Fruit fly (Drosophila melanogaster): ENCODE data around the gene CG3557.

Gene CG3557

DNA sequence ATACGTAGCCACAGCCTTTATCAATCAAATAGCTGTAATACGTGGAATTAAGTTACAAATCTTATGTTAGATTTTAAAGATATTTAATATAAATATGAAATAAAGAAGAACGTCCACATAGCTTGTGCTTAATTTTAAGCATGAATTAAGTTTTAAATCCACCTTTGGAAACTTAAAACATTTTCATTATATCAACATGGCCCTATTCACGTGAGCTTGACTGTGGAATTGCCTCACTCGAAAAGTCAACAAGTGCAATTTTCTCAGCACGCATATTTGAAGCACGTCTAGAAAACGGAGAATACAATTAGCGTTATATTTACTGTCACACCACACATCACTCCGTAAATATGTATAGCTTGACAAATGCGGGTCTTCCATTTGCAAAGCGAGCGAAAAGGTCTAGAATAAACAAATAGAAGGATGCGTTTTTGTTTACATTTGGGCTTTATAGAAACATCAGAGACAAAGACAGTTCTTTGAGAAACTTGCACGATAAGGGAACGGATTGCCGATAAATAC, 21.9 kb downstream of the CG3557 start (continued):
- TF ChIP-seq gsb-n (tag; optimal IDR thresholded peaks at IDR 0.05) (peak; percentile 94), CG3726 (GFP tag; IDR thresholded peaks at IDR 0.05) (peak; percentile 83; the same call in 2 of the 3 replicates), CkIIα-i1 (GFP tag; IDR thresholded peaks at IDR 0.05) (no peak), dati (GFP tag; IDR thresholded peaks at IDR 0.05) (peak; percentile 53; the same call in 1 of the 2 replicates), croc (GFP tag; conservative IDR thresholded peaks at IDR 0.05) (peak; percentile 73), hb (GFP tag; IDR thresholded peaks at IDR 0.05; ENCODE audit: partially characterized antibody) (no peak), dysf (GFP tag; IDR thresholded peaks at IDR 0.05) (peak; percentile 85), ash1 (GFP tag; optimal IDR thresholded peaks at IDR 0.05) (no peak), crp (GFP tag; optimal IDR thresholded peaks at IDR 0.05) (peak in 1 of 2 experiments; percentile 64), row (GFP tag; IDR thresholded peaks at IDR 0.05) (peak; percentile 92), CG10543 (GFP tag; optimal IDR thresholded peaks at IDR 0.05) (peak; percentile 86), D19A (tag; optimal IDR thresholded peaks at IDR 0.05) (peak; percentile 90), rib (GFP tag; IDR thresholded peaks at IDR 0.05) (no peak), CG16863 (GFP tag; optimal IDR thresholded peaks at IDR 0.05) (peak; percentile 18), gfzf (GFP tag; optimal IDR thresholded peaks at IDR 0.05) (no peak), CG12659 (GFP tag; optimal IDR thresholded peaks at IDR 0.05) (peak; percentile 90), Dfd (GFP tag; optimal IDR thresholded peaks at IDR 0.05) (no peak), Stat92E (GFP tag; optimal IDR thresholded peaks at IDR 0.05) (peak in 1 of 3 experiments; percentile 17), CG42726 (GFP tag; IDR thresholded peaks at IDR 0.05; ENCODE audit: partially characterized antibody) (no peak), CG4424 (GFP tag; optimal IDR thresholded peaks at IDR 0.05) (peak; percentile 84), CG14050 (GFP tag; IDR thresholded peaks at IDR 0.05) (peak; percentile 84), tll (GFP tag; optimal IDR thresholded peaks at IDR 0.05) (peak in 1 of 2 experiments; percentile 44), CG8089 (GFP tag; optimal IDR thresholded peaks at IDR 0.05) (peak; percentile 45), Pdp1 (GFP tag; optimal IDR thresholded peaks at IDR 0.05) (peak; percentile 71 to 72), CG4854 (GFP tag; optimal IDR thresholded peaks at IDR 0.05) (peak; percentile 67), CG15601 (tag; optimal IDR thresholded peaks at IDR 0.05) (peak; percentile 92), CG8478 (optimal IDR thresholded peaks at IDR 0.05) (no peak), CG6654 (GFP tag; optimal IDR thresholded peaks at IDR 0.05) (peak; percentile 58), Sox102F (GFP tag; optimal IDR thresholded peaks at IDR 0.05) (peak; percentile 91), grn (GFP tag; optimal IDR thresholded peaks at IDR 0.05) (peak; percentile 44), Nf-YC (tag; optimal IDR thresholded peaks at IDR 0.05) (peak; percentile 75), sd (tag; optimal IDR thresholded peaks at IDR 0.05) (peak; percentile 84), YL-1 (GFP tag; optimal IDR thresholded peaks at IDR 0.05) (no peak), CG13287 (GFP tag; IDR thresholded peaks at IDR 0.05; ENCODE audit: partially characterized antibody) (no peak), cg (GFP tag; optimal IDR thresholded peaks at IDR 0.05) (no peak), CG8924 (tag; optimal IDR thresholded peaks at IDR 0.05) (peak; percentile 91), CG12071 (GFP tag; optimal IDR thresholded peaks at IDR 0.05) (peak; percentile 84), cad (GFP tag; optimal IDR thresholded peaks at IDR 0.05) (no peak), CG4404 (GFP tag; IDR thresholded peaks at IDR 0.05) (no peak; the same call in 1 of the 2 replicates), Chrac-16 (GFP tag; optimal IDR thresholded peaks at IDR 0.05) (peak; percentile 78), BtbVII (GFP tag; optimal IDR thresholded peaks at IDR 0.05) (peak; percentile 92), pan (optimal IDR thresholded peaks at IDR 0.05) (no peak), pan (GFP tag; optimal IDR thresholded peaks at IDR 0.05 in 1 of 2, IDR thresholded peaks at IDR 0.05 in 1 of 2) (peak in 1 of 2 experiments; percentile 89), hkb (optimal IDR thresholded peaks at IDR 0.05) (no peak), hkb (GFP tag; IDR thresholded peaks at IDR 0.05) (peak; percentile 93), CG8281 (tag; optimal IDR thresholded peaks at IDR 0.05) (peak; percentile 75), CG7987 (GFP tag; optimal IDR thresholded peaks at IDR 0.05) (peak; percentile 70), Dll (GFP tag; IDR thresholded peaks at IDR 0.05; ENCODE audit: partially characterized antibody) (no peak), bab2 (GFP tag; optimal IDR thresholded peaks at IDR 0.05) (peak; percentile 64), CG6765 (GFP tag; optimal IDR thresholded peaks at IDR 0.05) (peak; percentile 74)

Measured in whole organism, embryonic.